Worm (Caenorhabditis elegans): Measurements from ENCODE around the gene ZK757.2.

ZK757.2 gene

DNA sequence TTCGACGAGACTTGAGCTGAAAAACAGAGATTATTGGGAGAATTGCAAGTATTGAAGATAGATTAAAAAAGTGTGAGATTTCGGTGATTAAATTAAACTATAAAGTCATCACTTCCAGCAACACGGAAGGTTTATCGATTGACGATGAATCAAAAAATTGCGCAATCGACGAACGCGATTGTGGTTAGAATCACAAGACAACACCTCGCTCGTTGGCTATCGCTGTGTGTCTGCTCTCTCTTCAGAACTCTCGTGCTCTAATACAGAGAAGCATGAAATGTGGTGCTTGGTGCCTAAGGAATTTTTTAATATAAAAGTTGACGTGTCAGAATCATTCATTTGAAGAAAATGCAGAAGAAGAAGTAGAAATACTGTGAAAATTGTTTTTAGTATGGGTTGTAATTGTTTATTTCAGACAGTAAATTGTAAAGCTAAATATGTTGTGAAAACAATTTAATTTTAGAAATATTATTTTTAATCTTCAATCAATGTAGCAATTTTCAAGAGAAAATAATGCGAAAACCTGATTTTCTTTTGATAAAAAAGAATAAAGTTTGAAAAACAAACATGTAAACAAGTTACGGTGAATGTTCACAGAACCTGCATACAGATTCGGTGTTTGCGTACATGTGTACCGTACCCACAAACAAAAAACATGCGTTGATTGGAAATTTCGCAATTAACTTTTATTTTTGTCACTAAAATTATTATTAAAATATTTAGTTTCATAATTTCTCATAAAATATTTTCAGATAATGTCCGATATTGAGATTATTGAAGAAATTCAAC, 51.4 kb downstream of the ZK757.2 start, which contains the start of the genes ZK632.10 and ZK632.11:
TSS of gene ZK632.10 (minus strand) at position 560 of the 789 bp plus-strand sequence.
TSS of gene ZK632.11 (plus strand) at position 753 of the 789 bp plus-strand sequence.
- TF ChIP-seq snpc-4 (tag; optimal IDR thresholded peaks at IDR 0.05) (peak; percentile 45), lin-39 (tag; optimal IDR thresholded peaks at IDR 0.05) (peak; percentile 15), nhr-76 (tag; optimal IDR thresholded peaks at IDR 0.05) (no peak), pqm-1 (tag; optimal IDR thresholded peaks at IDR 0.05) (peak; percentile 11), fkh-2 (tag; optimal IDR thresholded peaks at IDR 0.05) (no peak), skn-1 (tag; optimal IDR thresholded peaks at IDR 0.05) (peak; percentile 13), nfya-1 (tag; optimal IDR thresholded peaks at IDR 0.05; ENCODE audit: insufficient read depth) (peak; percentile 91), nhr-67 (tag; optimal IDR thresholded peaks at IDR 0.05) (no peak), hmg-11 (tag; optimal IDR thresholded peaks at IDR 0.05) (peak; percentile 41), pha-4 (tag; optimal IDR thresholded peaks at IDR 0.05) (peak; percentile 99), elt-2 (tag; optimal IDR thresholded peaks at IDR 0.05) (peak; percentile 23), egl-5 (tag; optimal IDR thresholded peaks at IDR 0.05) (peak; percentile 1), lin-15B (tag; optimal IDR thresholded peaks at IDR 0.05) (peak; percentile 57), ztf-4 (tag; optimal IDR thresholded peaks at IDR 0.05) (no peak), nhr-23 (tag; optimal IDR thresholded peaks at IDR 0.05) (peak; percentile 34), ceh-28 (tag; optimal IDR thresholded peaks at IDR 0.05) (peak; percentile 50)

DNA sequence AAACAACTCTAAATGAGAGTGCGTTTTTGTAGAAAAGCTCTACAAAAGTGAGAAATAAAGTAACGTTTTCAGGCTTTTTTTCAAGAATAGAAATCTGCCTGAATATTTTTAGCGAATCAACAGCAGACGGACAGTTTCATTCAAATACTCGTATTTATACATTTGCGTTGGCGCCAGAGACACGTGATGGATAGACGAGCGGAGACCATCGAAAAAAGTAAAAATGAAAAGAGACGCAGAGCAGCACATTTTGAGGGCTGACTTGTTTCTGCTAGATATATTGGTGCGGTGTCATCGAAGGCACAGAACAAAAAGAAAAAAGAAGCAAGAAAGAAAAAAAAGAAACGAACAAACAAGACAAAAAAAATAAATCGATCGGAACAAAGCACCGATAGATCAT, 52.7 kb downstream of the ZK757.2 start:
- peak; percentile 27 for TF ChIP-seq elt-2 (tag; optimal IDR thresholded peaks at IDR 0.05)
- peak; percentile 36 for TF ChIP-seq lin-39 (tag; optimal IDR thresholded peaks at IDR 0.05)
- no peak for TF ChIP-seq nhr-25 (tag; optimal IDR thresholded peaks at IDR 0.05)
- peak; percentile 56 for TF ChIP-seq nfya-1 (tag; optimal IDR thresholded peaks at IDR 0.05; ENCODE audit: insufficient read depth)
- TF ChIP-seq egl-5 (tag; optimal IDR thresholded peaks at IDR 0.05): no peak
- TF ChIP-seq skn-1 (tag; optimal IDR thresholded peaks at IDR 0.05): peak; percentile 3
- TF ChIP-seq ceh-16 (tag; optimal IDR thresholded peaks at IDR 0.05): no peak
- peak; percentile 2 for TF ChIP-seq hmg-11 (tag; optimal IDR thresholded peaks at IDR 0.05)
- TF ChIP-seq daf-12 (tag; optimal IDR thresholded peaks at IDR 0.05): no peak
- TF ChIP-seq nhr-77 (tag; optimal IDR thresholded peaks at IDR 0.05): no peak
- peak; percentile 93 for TF ChIP-seq ama-1 (optimal IDR thresholded peaks at IDR 0.05)
- peak; percentile 62 for TF ChIP-seq jun-1 (tag; optimal IDR thresholded peaks at IDR 0.05)
- peak; percentile 16 for TF ChIP-seq snpc-4 (tag; optimal IDR thresholded peaks at IDR 0.05)
- no peak for TF ChIP-seq mml-1 (tag; optimal IDR thresholded peaks at IDR 0.05)
- peak; percentile 7 for TF ChIP-seq pqm-1 (tag; optimal IDR thresholded peaks at IDR 0.05)
- peak; percentile 89 for TF ChIP-seq pha-4 (tag; optimal IDR thresholded peaks at IDR 0.05)
- TF ChIP-seq lin-15B (tag; optimal IDR thresholded peaks at IDR 0.05): peak; percentile 11
- peak; percentile 11 for TF ChIP-seq nhr-43 (tag; optimal IDR thresholded peaks at IDR 0.05; ENCODE audit: poor library complexity, severe bottlenecking)
- TF ChIP-seq lsy-12 (tag; optimal IDR thresholded peaks at IDR 0.05): peak; percentile 28

ce11 chrIII:9825073-9825828, 53.5 kb downstream of the ZK757.2 start, which contains the start of gene ZK632.9:
Gene ZK632.9, minus strand, starts transcription at chrIII:9825432.
- no peak for TF ChIP-seq jun-1 (tag; optimal IDR thresholded peaks at IDR 0.05)
- TF ChIP-seq nhr-43 (tag; optimal IDR thresholded peaks at IDR 0.05; ENCODE audit: poor library complexity, severe bottlenecking): no peak
- peak; percentile 57 for TF ChIP-seq ama-1 (optimal IDR thresholded peaks at IDR 0.05)
- no peak for TF ChIP-seq pha-4 (tag; optimal IDR thresholded peaks at IDR 0.05)
- no peak for TF ChIP-seq zag-1 (tag; optimal IDR thresholded peaks at IDR 0.05)
- TF ChIP-seq mdl-1 (tag; optimal IDR thresholded peaks at IDR 0.05): no peak
- no peak for TF ChIP-seq ceh-82 (tag; optimal IDR thresholded peaks at IDR 0.05)
- TF ChIP-seq ceh-28 (tag; optimal IDR thresholded peaks at IDR 0.05): peak; percentile 31
- no peak for TF ChIP-seq nhr-76 (tag; optimal IDR thresholded peaks at IDR 0.05)
- TF ChIP-seq nhr-28 (tag; optimal IDR thresholded peaks at IDR 0.05): no peak
- TF ChIP-seq hmg-11 (tag; optimal IDR thresholded peaks at IDR 0.05): no peak
- TF ChIP-seq daf-12 (tag; optimal IDR thresholded peaks at IDR 0.05): no peak
- TF ChIP-seq unc-62 (GFP tag; optimal IDR thresholded peaks at IDR 0.05): no peak
- TF ChIP-seq nhr-67 (tag; optimal IDR thresholded peaks at IDR 0.05): no peak
- peak; percentile 21 for TF ChIP-seq nfya-1 (tag; optimal IDR thresholded peaks at IDR 0.05; ENCODE audit: insufficient read depth)
- TF ChIP-seq sea-2 (GFP tag; optimal IDR thresholded peaks at IDR 0.05): no peak
- TF ChIP-seq R02D3.7 (tag; optimal IDR thresholded peaks at IDR 0.05): no peak
- TF ChIP-seq lin-39 (tag; optimal IDR thresholded peaks at IDR 0.05): no peak
- no peak for TF ChIP-seq nhr-237 (tag; optimal IDR thresholded peaks at IDR 0.05)
- TF ChIP-seq ztf-11 (tag; optimal IDR thresholded peaks at IDR 0.05): no peak
- no peak for TF ChIP-seq snpc-4 (tag; optimal IDR thresholded peaks at IDR 0.05)
- TF ChIP-seq eor-1 (tag; optimal IDR thresholded peaks at IDR 0.05): no peak
- no peak for TF ChIP-seq fkh-10 (GFP tag; optimal IDR thresholded peaks at IDR 0.05)
- no peak for TF ChIP-seq pqm-1 (tag; optimal IDR thresholded peaks at IDR 0.05)
- TF ChIP-seq aly-2 (tag; optimal IDR thresholded peaks at IDR 0.05): no peak
- no peak for TF ChIP-seq nhr-23 (tag; optimal IDR thresholded peaks at IDR 0.05)
- TF ChIP-seq ztf-4 (tag; optimal IDR thresholded peaks at IDR 0.05): peak; percentile 13
- peak; percentile 28 for TF ChIP-seq elt-2 (tag; optimal IDR thresholded peaks at IDR 0.05)
- no peak for TF ChIP-seq elt-3 (tag; optimal IDR thresholded peaks at IDR 0.05)
- TF ChIP-seq mml-1 (tag; optimal IDR thresholded peaks at IDR 0.05): no peak

Data from whole organism, L3 larva.